ENCODE assay signal across 1 fruit fly cellular context in the genomic region with DNA sequence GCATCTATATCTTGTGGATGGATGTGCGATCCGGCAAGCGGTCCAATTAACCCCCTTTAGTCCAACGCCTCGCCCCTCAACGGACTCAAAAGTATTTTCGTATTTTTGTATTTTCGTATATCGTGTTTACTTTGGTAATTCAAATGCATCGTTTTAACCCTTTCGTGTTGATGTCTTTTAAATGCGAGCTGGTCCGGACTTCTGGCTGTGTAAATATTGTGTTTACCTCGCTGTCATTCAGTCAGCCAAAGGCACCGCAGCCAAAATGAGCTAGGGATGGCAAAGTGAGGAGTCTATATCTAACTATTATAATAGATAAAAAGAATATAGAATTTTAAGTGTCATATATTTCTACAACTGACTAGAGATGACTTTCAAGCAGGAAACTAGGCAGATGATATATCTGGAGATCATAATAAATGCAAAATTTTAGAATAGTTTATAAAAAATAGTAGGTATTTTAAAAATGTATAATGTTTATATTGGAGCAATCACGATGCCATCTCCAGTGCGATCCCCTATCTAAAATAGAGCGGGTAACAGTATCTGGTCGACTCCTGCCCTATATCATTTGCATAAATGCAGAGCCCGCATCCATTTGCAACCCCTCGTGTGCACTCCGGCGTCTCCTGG.
A peak's percentile ranks its signal among the peaks of the same experiment; 100 is the strongest.
TF ChIP-seq lines count a peak whose summit lies in the region.

No protein-coding gene starts in this region.

TF ChIP-seq in whole organism, embryonic, 481 proteins besides CTCF, POLR2A, EP300 and RAD21 (continued from another document and continues in another):
- TF ChIP-seq Opbp (GFP tag; IDR thresholded peaks at IDR 0.05; lab: Robert Waterston, UW; ENCODE audit: partially characterized antibody) (no peak), CG10565 (GFP tag; optimal IDR thresholded peaks at IDR 0.05; lab: Kevin White, UChicago) (no peak), ken (GFP tag; IDR thresholded peaks at IDR 0.05; lab: Robert Waterston, UW) (no peak), nom (GFP tag; optimal IDR thresholded peaks at IDR 0.05; lab: Kevin White, UChicago) (no peak), BtbVII (GFP tag; optimal IDR thresholded peaks at IDR 0.05; lab: Kevin White, UChicago) (no peak), CG3163 (GFP tag; optimal IDR thresholded peaks at IDR 0.05; lab: Kevin White, UChicago) (no peak), BEAF-32 (GFP tag; optimal IDR thresholded peaks at IDR 0.05; lab: Kevin White, UChicago) (peak; percentile 50), fd102C (GFP tag; optimal IDR thresholded peaks at IDR 0.05; lab: Kevin White, UChicago) (no peak), Kr (GFP tag; optimal IDR thresholded peaks at IDR 0.05; lab: Kevin White, UChicago) (peak; percentile 90), CG3065 (GFP tag; optimal IDR thresholded peaks at IDR 0.05; lab: Kevin White, UChicago) (no peak), emc (GFP tag; optimal IDR thresholded peaks at IDR 0.05; lab: Kevin White, UChicago) (no peak), ewg (GFP tag; optimal IDR thresholded peaks at IDR 0.05; lab: Kevin White, UChicago) (no peak), tx (GFP tag; optimal IDR thresholded peaks at IDR 0.05; lab: Kevin White, UChicago) (no peak), CG6175 (GFP tag; IDR thresholded peaks at IDR 0.05; lab: Robert Waterston, UW) (no peak), CG10274 (GFP tag; optimal IDR thresholded peaks at IDR 0.05; lab: Kevin White, UChicago) (no peak), mirr (GFP tag; optimal IDR thresholded peaks at IDR 0.05; lab: Kevin White, UChicago) (no peak), CG2889 (GFP tag; IDR thresholded peaks at IDR 0.05; lab: Robert Waterston, UW) (no peak), z (GFP tag; IDR thresholded peaks at IDR 0.05; lab: Robert Waterston, UW) (no peak), chinmo (GFP tag; IDR thresholded peaks at IDR 0.05; lab: Robert Waterston, UW; ENCODE audit: partially characterized antibody) (0 out of 4 replicates have a peak, but pooled peaks have one; percentile 54), seq (GFP tag; IDR thresholded peaks at IDR 0.05; lab: Robert Waterston, UW) (no peak), H2.0 (GFP tag; IDR thresholded peaks at IDR 0.05; lab: Robert Waterston, UW) (no peak), sna (GFP tag; IDR thresholded peaks at IDR 0.05; lab: Robert Waterston, UW; ENCODE audit: partially characterized antibody) (no peak), grn (GFP tag; optimal IDR thresholded peaks at IDR 0.05; lab: Kevin White, UChicago) (no peak), CG4328 (GFP tag; optimal IDR thresholded peaks at IDR 0.05; lab: Kevin White, UChicago) (no peak), ind (GFP tag; optimal IDR thresholded peaks at IDR 0.05; lab: Kevin White, UChicago) (no peak), lmd (GFP tag; IDR thresholded peaks at IDR 0.05; lab: Robert Waterston, UW) (no peak), CG11398 (GFP tag; optimal IDR thresholded peaks at IDR 0.05; lab: Kevin White, UChicago) (no peak), slp2 (GFP tag; optimal IDR thresholded peaks at IDR 0.05; lab: Kevin White, UChicago) (no peak), CG3407 (GFP tag; optimal IDR thresholded peaks at IDR 0.05; lab: Kevin White, UChicago) (no peak), kah (GFP tag; optimal IDR thresholded peaks at IDR 0.05; lab: Kevin White, UChicago) (no peak), Hmr (GFP tag; optimal IDR thresholded peaks at IDR 0.05; lab: Kevin White, UChicago) (no peak), Eip74EF (GFP tag; optimal IDR thresholded peaks at IDR 0.05; lab: Kevin White, UChicago) (no peak), chn (GFP tag; optimal IDR thresholded peaks at IDR 0.05; lab: Kevin White, UChicago) (no peak), CG10209 (GFP tag; optimal IDR thresholded peaks at IDR 0.05; lab: Kevin White, UChicago) (peak; percentile 16), CG17359 (tag; optimal IDR thresholded peaks at IDR 0.05; lab: Kevin White, UChicago) (no peak), CG10654 (GFP tag; optimal IDR thresholded peaks at IDR 0.05; lab: Kevin White, UChicago) (no peak), grau (tag; optimal IDR thresholded peaks at IDR 0.05; lab: Kevin White, UChicago) (no peak), scrt (GFP tag; optimal IDR thresholded peaks at IDR 0.05; lab: Kevin White, UChicago) (no peak), CG1792 (GFP tag; optimal IDR thresholded peaks at IDR 0.05; lab: Kevin White, UChicago) (no peak), CG32772 (GFP tag; IDR thresholded peaks at IDR 0.05; lab: Robert Waterston, UW) (no peak), sens (GFP tag; lab: Kevin White, UChicago) (peak; percentile 39), peb (GFP tag; IDR thresholded peaks at IDR 0.05; lab: Robert Waterston, UW) (no peak), Dp (GFP tag; optimal IDR thresholded peaks at IDR 0.05; lab: Kevin White, UChicago) (no peak), CG11504 (tag; optimal IDR thresholded peaks at IDR 0.05; lab: Kevin White, UChicago) (no peak), unc-4 (GFP tag; IDR thresholded peaks at IDR 0.05; lab: Robert Waterston, UW; ENCODE audit: partially characterized antibody) (no peak), bsh (GFP tag; optimal IDR thresholded peaks at IDR 0.05; lab: Kevin White, UChicago) (peak in 1 of 2 experiments; percentile 21), bigmax (GFP tag; optimal IDR thresholded peaks at IDR 0.05; lab: Kevin White, UChicago) (no peak), NfI (GFP tag; optimal IDR thresholded peaks at IDR 0.05; lab: Kevin White, UChicago) (no peak), Rfx (GFP tag; IDR thresholded peaks at IDR 0.05; lab: Robert Waterston, UW) (no peak), so (GFP tag; IDR thresholded peaks at IDR 0.05; lab: Robert Waterston, UW) (no peak), Hr78 (GFP tag; optimal IDR thresholded peaks at IDR 0.05; lab: Kevin White, UChicago) (no peak), CG14965 (GFP tag; optimal IDR thresholded peaks at IDR 0.05; lab: Kevin White, UChicago; ENCODE audit: borderline replicate concordance) (no peak), sd (tag; optimal IDR thresholded peaks at IDR 0.05; lab: Kevin White, UChicago) (no peak), CG17361 (GFP tag; IDR thresholded peaks at IDR 0.05; lab: Robert Waterston, UW) (no peak), dmrt99B (tag; optimal IDR thresholded peaks at IDR 0.05; lab: Kevin White, UChicago) (no peak), hkb (optimal IDR thresholded peaks at IDR 0.05; lab: Kevin White, UChicago) (no peak), hkb (GFP tag; IDR thresholded peaks at IDR 0.05; lab: Robert Waterston, UW) (no peak), phol (tag; optimal IDR thresholded peaks at IDR 0.05; lab: Kevin White, UChicago) (no peak), CG17802 (tag; optimal IDR thresholded peaks at IDR 0.05; lab: Kevin White, UChicago) (no peak), hbn (GFP tag; IDR thresholded peaks at IDR 0.05; lab: Robert Waterston, UW; ENCODE audit: partially characterized antibody) (no peak), HLH3B (GFP tag; IDR thresholded peaks at IDR 0.05; lab: Robert Waterston, UW) (no peak), CG18011 (GFP tag; optimal IDR thresholded peaks at IDR 0.05; lab: Kevin White, UChicago) (no peak), lbe (GFP tag; optimal IDR thresholded peaks at IDR 0.05; lab: Kevin White, UChicago) (no peak), NK7.1 (GFP tag; optimal IDR thresholded peaks at IDR 0.05; lab: Kevin White, UChicago) (no peak), Neu2 (GFP tag; optimal IDR thresholded peaks at IDR 0.05; lab: Kevin White, UChicago; ENCODE audit: borderline replicate concordance) (no peak), Sin3A (optimal IDR thresholded peaks at IDR 0.05; lab: Kevin White, UChicago) (no peak), onecut (GFP tag; IDR thresholded peaks at IDR 0.05; lab: Robert Waterston, UW) (no peak), CG2199 (GFP tag; IDR thresholded peaks at IDR 0.05; lab: Robert Waterston, UW) (no peak), row (GFP tag; IDR thresholded peaks at IDR 0.05; lab: Robert Waterston, UW) (peak; percentile 62; the same call in 2 of the 3 replicates), CG8281 (tag; optimal IDR thresholded peaks at IDR 0.05; lab: Kevin White, UChicago) (no peak), Mad (GFP tag; optimal IDR thresholded peaks at IDR 0.05; lab: Kevin White, UChicago) (no peak), HLH4C (GFP tag; IDR thresholded peaks at IDR 0.05; lab: Robert Waterston, UW; ENCODE audit: partially characterized antibody) (no peak), Ptx1 (GFP tag; IDR thresholded peaks at IDR 0.05; lab: Robert Waterston, UW) (no peak), tio (GFP tag; optimal IDR thresholded peaks at IDR 0.05; lab: Kevin White, UChicago) (no peak), MESR4 (GFP tag; optimal IDR thresholded peaks at IDR 0.05; lab: Kevin White, UChicago) (no peak), NC2β (GFP tag; optimal IDR thresholded peaks at IDR 0.05; lab: Kevin White, UChicago) (no peak), knrl (GFP tag; IDR thresholded peaks at IDR 0.05; lab: Robert Waterston, UW; ENCODE audit: partially characterized antibody) (no peak), eve (GFP tag; optimal IDR thresholded peaks at IDR 0.05; lab: Kevin White, UChicago) (no peak), CG6272 (GFP tag; IDR thresholded peaks at IDR 0.05; lab: Robert Waterston, UW) (no peak), h (optimal IDR thresholded peaks at IDR 0.05; lab: Kevin White, UChicago) (no peak), tna (GFP tag; IDR thresholded peaks at IDR 0.05; lab: Robert Waterston, UW; ENCODE audit: partially characterized antibody) (no peak), CG30020 (tag; optimal IDR thresholded peaks at IDR 0.05; lab: Kevin White, UChicago) (no peak), Lpt (GFP tag; optimal IDR thresholded peaks at IDR 0.05; lab: Kevin White, UChicago) (no peak), CG6254 (GFP tag; optimal IDR thresholded peaks at IDR 0.05; lab: Kevin White, UChicago) (no peak), exex (tag; optimal IDR thresholded peaks at IDR 0.05; lab: Kevin White, UChicago) (no peak), NFAT (GFP tag; IDR thresholded peaks at IDR 0.05; lab: Robert Waterston, UW) (no peak), CG3995 (GFP tag; optimal IDR thresholded peaks at IDR 0.05; lab: Kevin White, UChicago) (no peak), CG17385 (GFP tag; optimal IDR thresholded peaks at IDR 0.05; lab: Kevin White, UChicago) (no peak), HLHmδ (GFP tag; optimal IDR thresholded peaks at IDR 0.05; lab: Kevin White, UChicago) (no peak), jumu (GFP tag; optimal IDR thresholded peaks at IDR 0.05; lab: Kevin White, UChicago) (no peak), Spps (tag; optimal IDR thresholded peaks at IDR 0.05; lab: Kevin White, UChicago) (no peak), YL-1 (GFP tag; optimal IDR thresholded peaks at IDR 0.05; lab: Kevin White, UChicago) (no peak), CG4360 (GFP tag; IDR thresholded peaks at IDR 0.05; lab: Robert Waterston, UW) (no peak), Deaf1 (tag; optimal IDR thresholded peaks at IDR 0.05; lab: Kevin White, UChicago) (no peak), CG9727 (GFP tag; optimal IDR thresholded peaks at IDR 0.05; lab: Kevin White, UChicago) (peak; percentile 34), Hsf (GFP tag; optimal IDR thresholded peaks at IDR 0.05; lab: Kevin White, UChicago) (no peak), sisA (GFP tag; IDR thresholded peaks at IDR 0.05; lab: Robert Waterston, UW) (no peak), tgo (GFP tag; IDR thresholded peaks at IDR 0.05; lab: Robert Waterston, UW) (no peak), sima (GFP tag; optimal IDR thresholded peaks at IDR 0.05; lab: Kevin White, UChicago) (no peak), ara (GFP tag; IDR thresholded peaks at IDR 0.05; lab: Robert Waterston, UW) (peak; percentile 31; the same call in 1 of the 2 replicates), Dip3 (GFP tag; optimal IDR thresholded peaks at IDR 0.05; lab: Kevin White, UChicago) (no peak), mam (GFP tag; optimal IDR thresholded peaks at IDR 0.05; lab: Kevin White, UChicago) (no peak), Six4 (GFP tag; optimal IDR thresholded peaks at IDR 0.05; lab: Kevin White, UChicago) (no peak), Dip2 (GFP tag; IDR thresholded peaks at IDR 0.05; lab: Robert Waterston, UW) (no peak), CG12659 (GFP tag; optimal IDR thresholded peaks at IDR 0.05; lab: Kevin White, UChicago) (no peak), CG16815 (GFP tag; optimal IDR thresholded peaks at IDR 0.05; lab: Kevin White, UChicago) (no peak), Abd-B (GFP tag; optimal IDR thresholded peaks at IDR 0.05; lab: Kevin White, UChicago) (no peak), Atf-2 (GFP tag; optimal IDR thresholded peaks at IDR 0.05; lab: Kevin White, UChicago) (no peak), jigr1 (GFP tag; IDR thresholded peaks at IDR 0.05; lab: Robert Waterston, UW) (no peak), CG1024 (GFP tag; IDR thresholded peaks at IDR 0.05; lab: Robert Waterston, UW) (no peak), Dad (GFP tag; optimal IDR thresholded peaks at IDR 0.05; lab: Kevin White, UChicago) (no peak), maf-S (GFP tag; optimal IDR thresholded peaks at IDR 0.05; lab: Kevin White, UChicago) (no peak), CG18476 (GFP tag; optimal IDR thresholded peaks at IDR 0.05; lab: Kevin White, UChicago) (no peak), Aef1 (GFP tag; IDR thresholded peaks at IDR 0.05; lab: Robert Waterston, UW) (no peak), CG1603 (tag; optimal IDR thresholded peaks at IDR 0.05; lab: Kevin White, UChicago) (no peak), stc (GFP tag; IDR thresholded peaks at IDR 0.05; lab: Robert Waterston, UW) (no peak), CG4854 (GFP tag; optimal IDR thresholded peaks at IDR 0.05; lab: Kevin White, UChicago) (no peak), ranshi (GFP tag; IDR thresholded peaks at IDR 0.05; lab: Robert Waterston, UW) (no peak), CG8478 (optimal IDR thresholded peaks at IDR 0.05; lab: Kevin White, UChicago) (no peak), CG16813 (GFP tag; IDR thresholded peaks at IDR 0.05; lab: Robert Waterston, UW; ENCODE audit: partially characterized antibody) (peak; percentile 52; the same call in 2 of the 3 replicates), Tbp (GFP tag; optimal IDR thresholded peaks at IDR 0.05; lab: Kevin White, UChicago) (no peak), H15 (GFP tag; IDR thresholded peaks at IDR 0.05; lab: Robert Waterston, UW) (no peak), CG8924 (tag; optimal IDR thresholded peaks at IDR 0.05; lab: Kevin White, UChicago) (peak; percentile 16), Mrtf (GFP tag; IDR thresholded peaks at IDR 0.05; lab: Robert Waterston, UW) (no peak), fd96Cb (tag; optimal IDR thresholded peaks at IDR 0.05; lab: Kevin White, UChicago) (no peak), CG1832 (GFP tag; optimal IDR thresholded peaks at IDR 0.05; lab: Kevin White, UChicago) (no peak), Hr39 (optimal IDR thresholded peaks at IDR 0.05; lab: Kevin White, UChicago) (no peak), gro (GFP tag; optimal IDR thresholded peaks at IDR 0.05; lab: Kevin White, UChicago) (no peak), HmgD (GFP tag; optimal IDR thresholded peaks at IDR 0.05; lab: Kevin White, UChicago) (no peak), CG7928 (GFP tag; optimal IDR thresholded peaks at IDR 0.05; lab: Kevin White, UChicago) (no peak), Doc3 (GFP tag; IDR thresholded peaks at IDR 0.05; lab: Robert Waterston, UW; ENCODE audit: partially characterized antibody) (no peak)
